Worm (Caenorhabditis elegans) whole organism, L2 larva: ENCODE data around the gene T28F12.1.

Experiments used
- F13H6.1 ChIP-seq: sonication (generic microtip); optimal IDR thresholded peaks from 2 replicates; lab custom pipeline; 2016; ENCODE audit warnings: missing genetic modification characterization, missing compliant biosample characterization
- R02D3.7 ChIP-seq: fragments of 150-350 bp; optimal IDR thresholded peaks from 2 replicates; lab custom pipeline; 2014; ENCODE audit warnings: missing biosample characterization, missing genetic modification characterization
- Y55F3AM.14 ChIP-seq: fragments of 200-800 bp; sonication (Bioruptor generic); optimal IDR thresholded peaks from 2 replicates; lab custom pipeline; 2018; ENCODE audit warnings: mild to moderate bottlenecking, missing genetic modification characterization, missing compliant biosample characterization
- alr-1 ChIP-seq: fragments of 150-350 bp; optimal IDR thresholded peaks from 2 replicates; lab custom pipeline; 2014; ENCODE audit warnings: missing biosample characterization, missing genetic modification characterization
- aly-2 ChIP-seq: fragments of 150-350 bp; optimal IDR thresholded peaks from 2 replicates; lab custom pipeline; 2014; ENCODE audit warnings: missing biosample characterization, missing genetic modification characterization
- blmp-1 ChIP-seq: sonication (generic microtip); optimal IDR thresholded peaks from 2 replicates; lab custom pipeline; 2017; ENCODE audit warnings: missing genetic modification characterization, mild to moderate bottlenecking, missing compliant biosample characterization, antibody characterized with exemption, moderate library complexity; ENCODE audit not compliant: insufficient read depth
- ceh-16 ChIP-seq: fragments of 150-350 bp; optimal IDR thresholded peaks from 2 replicates; lab custom pipeline; 2014; ENCODE audit warnings: missing biosample characterization, missing genetic modification characterization
- ceh-82 ChIP-seq: fragments of 150-350 bp; optimal IDR thresholded peaks from 2 replicates; lab custom pipeline; 2014; ENCODE audit warnings: missing biosample characterization, missing genetic modification characterization
- crh-2 ChIP-seq: sonication (generic microtip); optimal IDR thresholded peaks from 2 replicates; lab custom pipeline; 2017; ENCODE audit warnings: missing biosample characterization, missing genetic modification characterization
- dmd-4 ChIP-seq: sonication (generic microtip); optimal IDR thresholded peaks from 2 replicates; lab custom pipeline; 2017; ENCODE audit warnings: missing biosample characterization, missing genetic modification characterization
- elt-1 ChIP-seq: fragments of 150-350 bp; optimal IDR thresholded peaks from 2 replicates; lab custom pipeline; 2014; ENCODE audit warnings: missing biosample characterization, missing genetic modification characterization
- elt-3 ChIP-seq: sonication (generic microtip); optimal IDR thresholded peaks from 2 replicates; lab custom pipeline; 2017; ENCODE audit warnings: missing biosample characterization, missing genetic modification characterization
- fos-1 ChIP-seq: fragments of 150-350 bp; optimal IDR thresholded peaks from 2 replicates; lab custom pipeline; 2014; ENCODE audit warnings: missing biosample characterization, missing genetic modification characterization
- gmeb-1 ChIP-seq: fragments of 150-350 bp; optimal IDR thresholded peaks from 2 replicates; lab custom pipeline; 2014; ENCODE audit warnings: missing biosample characterization, missing genetic modification characterization
- lin-11 ChIP-seq: fragments of 150-350 bp; sonication (generic microtip); optimal IDR thresholded peaks from 2 replicates; lab custom pipeline; 2014; ENCODE audit warnings: missing biosample characterization, missing genetic modification characterization, inconsistent platforms, mixed read lengths
- lin-39 ChIP-seq: fragments of 150-350 bp; optimal IDR thresholded peaks from 2 replicates; lab custom pipeline; 2014; ENCODE audit warnings: missing biosample characterization, missing genetic modification reagents, missing genetic modification characterization
- lsy-2 ChIP-seq, 2 experiments: fragments of 150-350 bp in 1 of 2; sonication (generic microtip) in 1 of 2; optimal IDR thresholded peaks; 2 replicates each; lab custom pipeline; 2014 to 2017; ENCODE audit warnings: missing biosample characterization in 2 of 2, missing genetic modification characterization in 2 of 2
- mab-5 ChIP-seq: fragments of 150-350 bp; optimal IDR thresholded peaks from 2 replicates; lab custom pipeline; 2014; ENCODE audit warnings: missing biosample characterization, missing genetic modification characterization
- mbf-1 ChIP-seq: sonication (generic microtip); optimal IDR thresholded peaks from 2 replicates; lab custom pipeline; 2017; ENCODE audit warnings: missing biosample characterization, missing genetic modification characterization
- mdl-1 ChIP-seq, 2 experiments: fragments of 150-350 bp in 1 of 2; sonication (generic microtip) in 1 of 2; optimal IDR thresholded peaks; 2 replicates each; lab custom pipeline; 2017; ENCODE audit warnings: missing biosample characterization in 2 of 2, missing genetic modification characterization in 2 of 2
- nhr-11 ChIP-seq: fragments of 150-350 bp; optimal IDR thresholded peaks from 2 replicates; lab custom pipeline; 2014; ENCODE audit warnings: missing biosample characterization, missing genetic modification characterization
- nhr-21 ChIP-seq: fragments of 150-350 bp; optimal IDR thresholded peaks from 2 replicates; lab custom pipeline; 2014; ENCODE audit warnings: missing biosample characterization, missing genetic modification characterization
- nhr-23 ChIP-seq: fragments of 150-350 bp; optimal IDR thresholded peaks from 2 replicates; lab custom pipeline; 2014; ENCODE audit warnings: missing biosample characterization, missing genetic modification reagents, missing genetic modification characterization
- nhr-25 ChIP-seq: fragments of 150-350 bp; sonication (generic microtip); optimal IDR thresholded peaks from 3 replicates; lab custom pipeline; 2014; ENCODE audit warnings: missing biosample characterization, missing genetic modification characterization
- nhr-6 ChIP-seq: fragments of 150-350 bp; optimal IDR thresholded peaks from 2 replicates; lab custom pipeline; 2014; ENCODE audit warnings: missing biosample characterization, missing genetic modification characterization
- peb-1 ChIP-seq: fragments of 150-350 bp; optimal IDR thresholded peaks from 2 replicates; lab custom pipeline; 2014; ENCODE audit warnings: missing biosample characterization, missing genetic modification characterization
- sem-4 ChIP-seq: fragments of 150-350 bp; optimal IDR thresholded peaks from 2 replicates; lab custom pipeline; 2014; ENCODE audit warnings: missing biosample characterization, missing genetic modification reagents, missing genetic modification characterization
- skn-1 ChIP-seq: sonication (generic microtip); optimal IDR thresholded peaks from 2 replicates; lab custom pipeline; 2017; ENCODE audit warnings: missing biosample characterization, missing genetic modification characterization
- sma-3 ChIP-seq: sonication (generic microtip); optimal IDR thresholded peaks from 2 replicates; lab custom pipeline; 2016; ENCODE audit warnings: missing genetic modification reagents, missing genetic modification characterization, missing compliant biosample characterization
- sma-9 ChIP-seq, 2 experiments: fragments of 150-350 bp in 1 of 2; sonication (generic microtip) in 1 of 2; optimal IDR thresholded peaks; 2 replicates each; lab custom pipeline; 2014 to 2016; ENCODE audit warnings: missing genetic modification characterization in 2 of 2, mild to moderate bottlenecking in 1 of 2, missing biosample characterization in 1 of 2, missing compliant biosample characterization in 1 of 2, missing genetic modification reagents in 1 of 2, moderate library complexity in 1 of 2
- snpc-4 ChIP-seq: fragments of 150-350 bp; optimal IDR thresholded peaks from 2 replicates; lab custom pipeline; 2014; ENCODE audit warnings: missing biosample characterization, missing genetic modification characterization
- unc-39 ChIP-seq: fragments of 150-350 bp; optimal IDR thresholded peaks from 2 replicates; lab custom pipeline; 2014; ENCODE audit warnings: missing biosample characterization, missing genetic modification characterization
- unc-55 ChIP-seq: fragments of 150-350 bp; sonication (generic microtip); optimal IDR thresholded peaks from 3 replicates; lab custom pipeline; 2014; ENCODE audit warnings: missing biosample characterization, missing genetic modification reagents, missing genetic modification characterization
- unc-62 ChIP-seq: fragments of 150-350 bp; optimal IDR thresholded peaks from 2 replicates; lab custom pipeline; 2014; ENCODE audit warnings: missing biosample characterization, missing genetic modification reagents, missing genetic modification characterization
- zag-1 ChIP-seq: fragments of 150-350 bp; optimal IDR thresholded peaks from 2 replicates; lab custom pipeline; 2014; ENCODE audit warnings: missing biosample characterization, missing genetic modification characterization
- ztf-11 ChIP-seq: sonication (generic microtip); optimal IDR thresholded peaks from 2 replicates; lab custom pipeline; 2017; ENCODE audit warnings: missing biosample characterization, missing genetic modification characterization
- ztf-4 ChIP-seq: fragments of 150-350 bp; optimal IDR thresholded peaks from 2 replicates; lab custom pipeline; 2014; ENCODE audit warnings: missing biosample characterization, missing genetic modification characterization

The T28F12.1 gene

ce11 chrV:4504445-4504844 is 8.4 kb upstream of the T28F12.1 start:
- TF ChIP-seq ztf-4 (tag; lab: Kevin White, UChicago) (no peak), nhr-23 (tag; lab: Kevin White, UChicago) (no peak), sma-3 (GFP tag; lab: Kevin White, UChicago) (no peak), mbf-1 (tag; lab: Kevin White, UChicago) (no peak), nhr-25 (no peak), alr-1 (no peak), skn-1 (tag; lab: Kevin White, UChicago) (no peak), lsy-2 (tag; optimal IDR thresholded peaks at IDR 0.05; lab: Kevin White, UChicago) (no peak), sem-4 (tag; lab: Kevin White, UChicago) (no peak), crh-2 (tag; lab: Kevin White, UChicago) (no peak)
- TF ChIP-seq, all 48 proteins: peak for 0

ce11 chrV:4505000-4505399 is 7.8 kb upstream of the T28F12.1 start:
- TF ChIP-seq ztf-4 (tag; lab: Kevin White, UChicago) (no peak), nhr-21 (no peak), sma-9 (GFP tag; optimal IDR thresholded peaks at IDR 0.05; lab: Kevin White, UChicago) (no peak), sma-9 (tag; optimal IDR thresholded peaks at IDR 0.05; lab: Kevin White, UChicago) (no peak), nhr-25 (no peak), elt-1 (tag; lab: Kevin White, UChicago) (no peak), lin-11 (tag; lab: Kevin White, UChicago) (no peak), unc-39 (tag; lab: Kevin White, UChicago) (no peak), F13H6.1 (tag; lab: Kevin White, UChicago) (no peak), aly-2 (tag; lab: Kevin White, UChicago) (no peak), ceh-82 (tag; lab: Kevin White, UChicago) (no peak), ceh-16 (tag; lab: Kevin White, UChicago) (no peak), lsy-2 (tag; optimal IDR thresholded peaks at IDR 0.05; lab: Kevin White, UChicago) (no peak), peb-1 (no peak), alr-1 (no peak), nhr-11 (tag; lab: Kevin White, UChicago) (no peak), nhr-23 (tag; lab: Kevin White, UChicago) (no peak), elt-3 (tag; lab: Kevin White, UChicago) (no peak), lin-39 (tag; lab: Kevin White, UChicago) (no peak)

ce11 chrV:4505408-4506270 is 7.2 kb upstream of the T28F12.1 start:
- TF ChIP-seq nhr-25 (peak; percentile 24), nhr-23 (tag; lab: Kevin White, UChicago) (no peak), unc-55 (GFP tag; lab: Kevin White, UChicago) (peak; percentile 30), blmp-1 (tag; lab: Kevin White, UChicago) (peak; percentile 57), ceh-16 (tag; lab: Kevin White, UChicago) (peak; percentile 83)

DNA sequence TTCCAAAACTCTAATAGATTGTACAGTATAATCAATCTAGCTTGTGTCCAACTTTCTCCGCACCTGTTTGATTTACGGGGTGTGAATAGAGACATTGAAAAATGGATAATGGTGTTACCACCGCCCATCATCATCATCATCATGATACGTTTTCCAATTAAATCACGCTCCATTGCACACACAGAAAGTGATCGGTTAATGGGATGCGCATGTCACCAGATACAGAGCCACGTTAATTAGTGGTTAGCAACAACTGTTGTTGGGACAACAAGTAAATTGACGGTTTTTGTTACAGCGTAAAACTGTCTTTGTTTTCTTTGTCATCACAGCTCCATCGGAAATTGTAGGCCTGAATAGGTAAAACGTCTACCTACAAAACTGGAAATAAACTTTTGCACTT is 6.2 kb upstream of the T28F12.1 start:
- TF ChIP-seq nhr-25 (peak; percentile 14), unc-62 (peak; percentile 5), nhr-21 (peak; percentile 14), lin-11 (tag; lab: Kevin White, UChicago) (no peak), aly-2 (tag; lab: Kevin White, UChicago) (no peak), ceh-16 (tag; lab: Kevin White, UChicago) (peak; percentile 24)

DNA sequence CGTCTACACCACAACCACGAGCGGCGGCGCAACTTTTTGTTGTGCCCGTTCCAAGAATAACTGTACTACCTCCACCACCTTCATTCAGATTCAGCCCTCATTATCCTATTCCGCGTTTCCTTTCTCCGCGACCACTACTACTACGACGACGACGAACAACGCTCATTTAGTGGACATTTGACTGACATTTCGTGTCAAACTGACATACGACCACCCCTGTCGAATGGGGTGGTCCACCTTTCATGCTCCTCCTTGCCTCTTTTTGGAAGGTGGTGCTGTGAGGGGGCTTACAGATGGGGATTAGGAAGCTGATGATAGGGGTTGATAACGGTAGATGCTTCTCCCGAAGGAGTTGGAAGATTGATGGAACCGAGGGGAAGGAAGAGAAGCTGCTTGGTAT is 5.7 kb upstream of the T28F12.1 start:
- TF ChIP-seq mab-5 = peak; percentile 18
- no peak for TF ChIP-seq lin-39 (tag; lab: Kevin White, UChicago)
- peak; percentile 49 for TF ChIP-seq unc-62

DNA sequence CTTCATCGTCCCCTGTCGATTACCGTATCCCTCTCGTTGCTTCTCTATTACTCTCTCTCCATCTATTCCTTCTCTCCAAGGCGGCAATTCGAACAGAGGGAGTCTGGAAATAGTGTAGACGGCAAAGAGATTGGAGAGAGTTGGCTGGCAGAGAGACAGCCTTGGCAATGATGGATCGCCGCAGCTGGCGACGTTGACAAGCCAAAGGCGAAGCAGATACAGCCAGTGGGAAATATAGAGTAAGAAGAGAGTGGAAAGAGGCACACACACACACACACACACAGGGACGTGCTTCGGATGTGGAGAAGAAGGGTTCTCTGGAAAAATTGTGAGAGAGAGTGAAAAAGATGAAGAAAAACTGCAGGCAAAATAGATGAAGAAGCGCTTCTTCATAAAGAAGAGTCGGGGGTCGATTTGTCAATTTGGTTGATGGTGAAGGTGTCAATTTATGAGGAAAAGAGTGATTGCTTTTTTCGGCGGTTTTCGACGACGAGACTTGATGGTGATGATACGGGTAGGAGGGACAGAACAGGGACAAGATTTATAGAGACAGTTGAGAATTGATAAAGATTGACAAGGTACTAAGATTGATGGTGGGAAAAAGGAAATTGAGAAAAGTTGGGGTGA is 4.9 kb upstream of the T28F12.1 start:
- TF ChIP-seq elt-3 (tag; lab: Kevin White, UChicago) (no peak), mab-5 (peak; percentile 86), R02D3.7 (tag; lab: Kevin White, UChicago) (no peak), lin-39 (tag; lab: Kevin White, UChicago) (peak; percentile 82), F13H6.1 (tag; lab: Kevin White, UChicago) (peak; percentile 90), dmd-4 (tag; lab: Kevin White, UChicago) (no peak), lsy-2 (tag; optimal IDR thresholded peaks at IDR 0.05; lab: Kevin White, UChicago) (peak; percentile 82 to 96), zag-1 (tag; lab: Kevin White, UChicago) (peak; percentile 43), nhr-6 (tag; lab: Kevin White, UChicago) (peak; percentile 21), nhr-23 (tag; lab: Kevin White, UChicago) (no peak), ztf-11 (tag; lab: Kevin White, UChicago) (no peak), aly-2 (tag; lab: Kevin White, UChicago) (no peak), nhr-21 (peak; percentile 76), ceh-82 (tag; lab: Kevin White, UChicago) (no peak), gmeb-1 (no peak), mdl-1 (tag; optimal IDR thresholded peaks at IDR 0.05; lab: Kevin White, UChicago) (peak in 1 of 2 experiments; percentile 4), blmp-1 (tag; lab: Kevin White, UChicago) (no peak), mbf-1 (tag; lab: Kevin White, UChicago) (no peak), ceh-16 (tag; lab: Kevin White, UChicago) (peak; percentile 84), Y55F3AM.14 (GFP tag; lab: Kevin White, UChicago) (peak; percentile 88), fos-1 (peak; percentile 43), unc-62 (peak; percentile 98), snpc-4 (no peak)
